Worm (Caenorhabditis elegans): Measurements from ENCODE around the gene rps-11.

DNA sequence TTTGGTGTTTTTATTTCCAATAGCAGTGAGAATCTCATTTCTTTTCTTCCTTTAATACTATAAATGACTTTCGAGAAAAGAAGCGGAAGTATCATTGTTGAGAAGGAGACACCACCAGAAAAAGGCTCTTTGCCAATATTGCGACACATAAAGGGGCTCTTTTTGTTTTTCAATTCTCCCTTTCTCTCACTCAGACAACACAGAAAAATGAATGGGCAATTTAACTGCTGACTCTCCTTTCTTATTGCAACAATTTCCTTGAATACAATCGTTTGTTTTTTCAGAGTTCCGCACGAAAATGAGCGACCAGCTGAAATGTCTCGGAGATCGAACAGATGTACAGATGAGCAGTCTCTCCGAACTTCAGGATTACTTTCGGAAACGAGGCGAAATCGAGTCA is 28.1 kb upstream of the rps-11 start:
- no peak for TF ChIP-seq mab-5 (tag; optimal IDR thresholded peaks at IDR 0.05)
- TF ChIP-seq unc-62 (GFP tag; optimal IDR thresholded peaks at IDR 0.05), result no peak
- TF ChIP-seq ztf-11 (tag; optimal IDR thresholded peaks at IDR 0.05), result no peak
- TF ChIP-seq pha-4 (tag; optimal IDR thresholded peaks at IDR 0.05), result no peak
- no peak for TF ChIP-seq elt-3 (tag; optimal IDR thresholded peaks at IDR 0.05)
- no peak for TF ChIP-seq tbx-8 (GFP tag; optimal IDR thresholded peaks at IDR 0.05)
- TF ChIP-seq nhr-12 (tag; optimal IDR thresholded peaks at IDR 0.05), result no peak
- TF ChIP-seq elt-1 (tag; optimal IDR thresholded peaks at IDR 0.05; ENCODE audit: borderline replicate concordance, insufficient read depth), result no peak
- no peak for TF ChIP-seq snpc-4 (tag; optimal IDR thresholded peaks at IDR 0.05)
- TF ChIP-seq cnd-1 (tag; optimal IDR thresholded peaks at IDR 0.05), result no peak
- no peak for TF ChIP-seq unc-39 (tag; optimal IDR thresholded peaks at IDR 0.05)
- no peak for TF ChIP-seq mep-1 (tag; optimal IDR thresholded peaks at IDR 0.05)
- TF ChIP-seq nhr-237 (tag; optimal IDR thresholded peaks at IDR 0.05), result no peak
- no peak for TF ChIP-seq sptf-1 (tag; optimal IDR thresholded peaks at IDR 0.05)
